Worm (Caenorhabditis elegans) whole organism, L4 larva: ENCODE measurements around the gene skpo-3.
A peak's percentile ranks its signal among the peaks of the same experiment; 100 is the strongest.

ENCODE experiments used
- aha-1 ChIP-seq: fragments of 150-350 bp; peaks from one replicate; lab custom pipeline; 2014; ENCODE audit warnings: missing biosample characterization, missing genetic modification characterization
- nhr-41 ChIP-seq: fragments of 200-800 bp; sonication (Bioruptor generic); IDR thresholded peaks from 2 replicates; pipeline ENCODE4 v1.3.6; 2022; ENCODE audit warnings: missing genetic modification reagents, missing genetic modification characterization, missing compliant biosample characterization

DNA sequence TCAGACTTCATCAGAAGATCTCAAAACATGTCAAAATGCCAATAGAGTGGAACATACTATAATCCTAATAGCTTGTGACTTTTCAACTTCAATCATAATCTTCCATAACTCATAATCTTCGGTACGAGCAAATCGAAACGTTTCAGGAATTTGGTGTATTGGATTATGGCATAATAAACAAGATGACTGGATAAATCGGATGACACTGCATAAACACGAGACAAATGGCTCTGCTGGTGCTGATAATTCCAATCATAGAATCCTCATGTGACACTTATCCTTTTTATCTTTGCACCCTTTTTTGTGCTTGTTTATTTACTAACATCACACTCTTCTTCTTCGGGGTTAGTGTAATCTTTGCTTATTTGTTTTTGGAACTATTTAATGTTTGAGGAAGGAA is 37.4 kb downstream of the skpo-3 start:
- TF ChIP-seq aha-1 = peak; percentile 84
- TF ChIP-seq nhr-41 (GFP tag; lab: Robert Waterston, UW) = no peak
